Worm (Caenorhabditis elegans) whole organism, L4 larva: Measurements from ENCODE around the gene F23H11.4.

ENCODE experiments used
- ZK546.5 ChIP-seq, 2 experiments: sonication (generic microtip); optimal IDR thresholded peaks; 2 replicates each; lab custom pipeline; 2017; ENCODE audit warnings: missing biosample characterization in 2 of 2, missing genetic modification characterization in 2 of 2
- ceh-20 ChIP-seq: fragments of 200-800 bp; sonication (Bioruptor generic); IDR thresholded peaks from 2 replicates; pipeline ENCODE4 v1.3.6; 2022; ENCODE audit warnings: missing genetic modification reagents, missing genetic modification characterization, missing compliant biosample characterization
- ces-1 ChIP-seq: fragments of 150-350 bp; sonication (generic microtip); optimal IDR thresholded peaks from 4 replicates; lab custom pipeline; 2014; ENCODE audit warnings: missing biosample characterization, missing genetic modification reagents, missing genetic modification characterization
- daf-16 ChIP-seq, 3 experiments: sonication (generic microtip); optimal IDR thresholded peaks; 2 replicates each; lab custom pipeline; 2016 to 2017; ENCODE audit warnings: missing genetic modification characterization in 3 of 3, missing genetic modification reagents in 3 of 3, mild to moderate bottlenecking in 2 of 3, missing compliant biosample characterization in 2 of 3, missing biosample characterization in 1 of 3, moderate library complexity in 1 of 3
- daf-19 ChIP-seq: fragments of 200-800 bp; sonication (Bioruptor generic); conservative IDR thresholded peaks from 2 replicates; pipeline ENCODE4 v1.3.6; 2022; ENCODE audit warnings: missing genetic modification characterization, missing compliant biosample characterization
- egl-27 ChIP-seq: sonication (generic microtip); optimal IDR thresholded peaks from 3 replicates; lab custom pipeline; 2017; ENCODE audit warnings: missing biosample characterization, missing genetic modification reagents, missing genetic modification characterization
- hlh-30 ChIP-seq: sonication (generic microtip); optimal IDR thresholded peaks from 2 replicates; lab custom pipeline; 2017; ENCODE audit warnings: antibody characterized with exemption, mild to moderate bottlenecking, missing genetic modification characterization, missing compliant biosample characterization; ENCODE audit not compliant: insufficient read depth
- nhr-102 ChIP-seq: sonication (generic microtip); optimal IDR thresholded peaks from 2 replicates; lab custom pipeline; 2016; ENCODE audit warnings: mild to moderate bottlenecking, missing genetic modification characterization, moderate library complexity, missing compliant biosample characterization
- nhr-11 ChIP-seq: fragments of 150-350 bp; optimal IDR thresholded peaks from 2 replicates; lab custom pipeline; 2014; ENCODE audit warnings: missing biosample characterization, missing genetic modification characterization
- pqm-1 ChIP-seq: sonication (generic microtip); optimal IDR thresholded peaks from 2 replicates; lab custom pipeline; 2017; ENCODE audit warnings: missing biosample characterization, missing genetic modification characterization
- unc-130 ChIP-seq: sonication (generic microtip); optimal IDR thresholded peaks from 2 replicates; lab custom pipeline; 2016; ENCODE audit warnings: missing genetic modification reagents, missing genetic modification characterization, missing compliant biosample characterization
- vab-7 ChIP-seq: fragments of 200-800 bp; sonication (Bioruptor generic); IDR thresholded peaks from 2 replicates; pipeline ENCODE4 v1.3.6; 2022; ENCODE audit warnings: missing genetic modification reagents, missing genetic modification characterization, missing compliant biosample characterization

DNA sequence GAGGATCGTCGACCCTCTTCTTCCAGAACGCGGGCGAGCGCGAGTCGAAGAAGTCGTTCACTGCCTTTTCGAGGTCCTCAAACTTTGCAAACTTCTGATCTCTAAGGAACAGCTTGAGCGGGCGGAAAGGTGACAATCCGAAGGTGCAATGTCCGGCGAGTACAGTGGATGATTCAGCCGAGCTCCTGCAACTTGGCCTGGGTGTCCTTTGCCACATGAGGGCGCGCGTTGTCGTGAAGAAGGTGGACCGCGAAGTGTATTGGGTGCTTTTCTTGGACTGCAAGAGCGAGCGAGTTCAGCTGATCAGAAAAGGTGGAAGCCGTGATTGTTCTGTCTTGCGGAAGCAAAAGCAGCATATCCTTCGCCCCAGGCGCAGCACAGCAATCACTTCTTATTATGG lies 34.6 kb upstream of the F23H11.4 start:
- TF ChIP-seq pqm-1 (tag; lab: Kevin White, UChicago) (no peak), daf-16 (GFP tag; optimal IDR thresholded peaks at IDR 0.05; lab: Kevin White, UChicago) (no peak), daf-16 (tag; optimal IDR thresholded peaks at IDR 0.05; lab: Kevin White, UChicago) (no peak), daf-19 (no peak), nhr-102 (tag; lab: Kevin White, UChicago) (no peak), nhr-11 (tag; lab: Kevin White, UChicago) (no peak), vab-7 (GFP tag; lab: Robert Waterston, UW) (no peak), ceh-20 (GFP tag; lab: Robert Waterston, UW) (no peak), unc-130 (GFP tag; lab: Kevin White, UChicago) (no peak), egl-27 (tag; lab: Kevin White, UChicago) (no peak), ces-1 (no peak), hlh-30 (tag; lab: Kevin White, UChicago) (no peak), ZK546.5 (tag; optimal IDR thresholded peaks at IDR 0.05; lab: Kevin White, UChicago) (no peak)
